Fruit fly (Drosophila melanogaster) whole organism, embryonic: ENCODE data around the gene Kdm2.
A peak's percentile ranks its signal among the peaks of the same experiment; 100 is the strongest.

Experiments
- Antp ChIP-seq: fragments of 200-800 bp; sonication (Bioruptor generic); optimal IDR thresholded peaks from 3 replicates; lab custom pipeline; 2016; ENCODE audit warnings: missing biosample characterization, missing genetic modification characterization
- CG11695 ChIP-seq: fragments of 200-800 bp; sonication (Bioruptor generic); IDR thresholded peaks from 3 replicates; pipeline ENCODE4 v1.3.6; 2022; ENCODE audit warnings: missing biosample characterization, missing genetic modification characterization
- CG14710 ChIP-seq: fragments of 200-800 bp; sonication (Bioruptor generic); optimal IDR thresholded peaks from 3 replicates; lab custom pipeline; 2019; ENCODE audit warnings: missing biosample characterization, mild to moderate bottlenecking, missing genetic modification characterization, moderate library complexity
- CG14860 ChIP-seq: fragments of 200-800 bp; sonication (Bioruptor generic); IDR thresholded peaks from 3 replicates; pipeline ENCODE4 v1.3.6; 2022; ENCODE audit warnings: missing biosample characterization, missing genetic modification characterization; ENCODE audit not compliant: partially characterized antibody
- CG15011 ChIP-seq: fragments of 200-800 bp; sonication (Bioruptor generic); optimal IDR thresholded peaks from 3 replicates; lab custom pipeline; 2018; ENCODE audit warnings: missing biosample characterization, mild to moderate bottlenecking, missing genetic modification characterization
- CG1529 ChIP-seq: fragments of 200-800 bp; sonication (Bioruptor generic); optimal IDR thresholded peaks from 3 replicates; lab custom pipeline; 2018; ENCODE audit warnings: missing biosample characterization, missing genetic modification characterization
- CG17385 ChIP-seq: fragments of 200-800 bp; sonication (Bioruptor generic); optimal IDR thresholded peaks from 3 replicates; lab custom pipeline; 2018; ENCODE audit warnings: missing biosample characterization, mild to moderate bottlenecking, missing genetic modification characterization
- CG2129 ChIP-seq: fragments of 200-800 bp; sonication (Bioruptor generic); IDR thresholded peaks from 2 replicates; pipeline ENCODE4 v1.3.6; 2022; ENCODE audit warnings: missing biosample characterization, missing genetic modification characterization; ENCODE audit not compliant: partially characterized antibody
- CG2875 ChIP-seq: fragments of 200-800 bp; sonication (Bioruptor generic); optimal IDR thresholded peaks from 2 replicates; lab custom pipeline; 2017; ENCODE audit warnings: missing biosample characterization, mild to moderate bottlenecking, missing genetic modification characterization, missing genetic modification reagents
- CG3281 ChIP-seq: fragments of 200-800 bp; sonication (Bioruptor generic); optimal IDR thresholded peaks from 3 replicates; lab custom pipeline; 2017; ENCODE audit warnings: missing biosample characterization, mild to moderate bottlenecking, missing genetic modification characterization
- CG4707 ChIP-seq: fragments of 200-800 bp; sonication (Bioruptor generic); optimal IDR thresholded peaks from 2 replicates; lab custom pipeline; 2018; ENCODE audit warnings: missing biosample characterization, mild to moderate bottlenecking, missing genetic modification characterization, moderate library complexity
- CG9609 ChIP-seq: fragments of 200-800 bp; sonication (Bioruptor generic); optimal IDR thresholded peaks from 3 replicates; lab custom pipeline; 2016; ENCODE audit warnings: missing biosample characterization, missing genetic modification characterization
- CG9797 ChIP-seq: fragments of 200-800 bp; sonication (Bioruptor generic); optimal IDR thresholded peaks from 3 replicates; lab custom pipeline; 2018; ENCODE audit warnings: missing biosample characterization, mild to moderate bottlenecking, missing genetic modification characterization
- CTCF ChIP-seq: fragments of 200-800 bp; sonication (Bioruptor generic); optimal IDR thresholded peaks from 2 replicates; lab custom pipeline; 2017; ENCODE audit warnings: missing biosample characterization, mild to moderate bottlenecking, missing genetic modification characterization, moderate library complexity
- CrebB ChIP-seq: fragments of 200-800 bp; sonication (Bioruptor generic); optimal IDR thresholded peaks from 3 replicates; lab custom pipeline; 2018; ENCODE audit warnings: missing biosample characterization, mild to moderate bottlenecking, missing genetic modification characterization
- Dp ChIP-seq: fragments of 200-800 bp; sonication (Bioruptor generic); optimal IDR thresholded peaks from 2 replicates; lab custom pipeline; 2018; ENCODE audit warnings: missing biosample characterization, mild to moderate bottlenecking, missing genetic modification characterization, moderate library complexity
- Drgx ChIP-seq: fragments of 200-800 bp; sonication (Bioruptor generic); IDR thresholded peaks from 2 replicates; pipeline ENCODE4 v1.3.6; 2022; ENCODE audit warnings: missing biosample characterization, missing genetic modification characterization
- ERR ChIP-seq: fragments of 200-800 bp; sonication (Bioruptor generic); optimal IDR thresholded peaks from 2 replicates; lab custom pipeline; 2016; ENCODE audit warnings: missing biosample characterization, missing genetic modification characterization
- Fer3 ChIP-seq: fragments of 200-800 bp; sonication (Bioruptor generic); optimal IDR thresholded peaks from 2 replicates; lab custom pipeline; 2018; ENCODE audit warnings: missing biosample characterization, mild to moderate bottlenecking, missing genetic modification characterization, moderate library complexity
- HLH3B ChIP-seq: fragments of 200-800 bp; sonication (Bioruptor generic); IDR thresholded peaks from 2 replicates; pipeline ENCODE4 v1.3.6; 2022; ENCODE audit warnings: missing biosample characterization, missing genetic modification characterization
- HLH4C ChIP-seq: fragments of 200-800 bp; sonication (Bioruptor generic); IDR thresholded peaks from 3 replicates; pipeline ENCODE4 v1.3.6; 2022; ENCODE audit warnings: missing biosample characterization, missing genetic modification characterization; ENCODE audit not compliant: partially characterized antibody
- Hr3 ChIP-seq: fragments of 200-800 bp; sonication (Bioruptor generic); optimal IDR thresholded peaks from 3 replicates; lab custom pipeline; 2016; ENCODE audit warnings: missing biosample characterization, missing genetic modification characterization
- Hr78 ChIP-seq, 2 experiments: fragments of 200-800 bp in 1 of 2; fragments of >200 bp in 1 of 2; sonication (Bioruptor generic) in 1 of 2; optimal IDR thresholded peaks; 2 replicates each; lab custom pipeline; 2017 to 2019; ENCODE audit warnings: missing biosample characterization in 2 of 2, missing genetic modification characterization in 2 of 2, mild to moderate bottlenecking in 1 of 2, moderate library complexity in 1 of 2
- Neu2 ChIP-seq: fragments of 200-800 bp; sonication (Bioruptor generic); optimal IDR thresholded peaks from 3 replicates; lab custom pipeline; 2016; ENCODE audit warnings: missing biosample characterization, missing genetic modification characterization, borderline replicate concordance
- Spps ChIP-seq: fragments of 200-800 bp; sonication (Bioruptor generic); optimal IDR thresholded peaks from 2 replicates; lab custom pipeline; 2018; ENCODE audit warnings: missing biosample characterization, mild to moderate bottlenecking, missing genetic modification characterization
- Ssrp ChIP-seq: fragments of 200-800 bp; sonication (Bioruptor generic); optimal IDR thresholded peaks from 2 replicates; lab custom pipeline; 2018; ENCODE audit warnings: missing biosample characterization, mild to moderate bottlenecking, missing genetic modification characterization, moderate library complexity
- Taf1 ChIP-seq: fragments of 200-800 bp; sonication (Bioruptor generic); IDR thresholded peaks from 2 replicates; pipeline ENCODE4 v1.3.6; 2022; ENCODE audit warnings: missing biosample characterization, missing genetic modification characterization
- Trl ChIP-seq, 3 experiments: fragments of >200 bp in 2 of 3; fragments of 200-800 bp in 1 of 3; sonication (Bioruptor generic) in 1 of 3; optimal IDR thresholded peaks; 2 replicates in 1 of 3; 3 replicates in 2 of 3; lab custom pipeline; 2016 to 2017; ENCODE audit warnings: missing biosample characterization in 1 of 3, missing genetic modification characterization in 1 of 3
- ac ChIP-seq: fragments of 200-800 bp; sonication (Bioruptor generic); optimal IDR thresholded peaks from 3 replicates; lab custom pipeline; 2017; ENCODE audit warnings: missing biosample characterization, mild to moderate bottlenecking, missing genetic modification characterization
- gt ChIP-seq: fragments of 200-800 bp; sonication (Bioruptor generic); IDR thresholded peaks from 2 replicates; pipeline ENCODE4 v1.3.6; 2022; ENCODE audit warnings: missing biosample characterization, missing genetic modification characterization
- hkb ChIP-seq, 2 experiments: fragments of 200-800 bp in 1 of 2; fragments of >200 bp in 1 of 2; sonication (Bioruptor generic) in 1 of 2; IDR thresholded peaks in 1 of 2; optimal IDR thresholded peaks in 1 of 2; 2 replicates each; pipeline versions ENCODE4 v1.3.6 to Lab custom; 2017 to 2022; ENCODE audit warnings: missing biosample characterization in 1 of 2, missing genetic modification characterization in 1 of 2
- lbe ChIP-seq: fragments of 200-800 bp; sonication (Bioruptor generic); optimal IDR thresholded peaks from 2 replicates; lab custom pipeline; 2016; ENCODE audit warnings: missing biosample characterization, mild to moderate bottlenecking, missing genetic modification characterization
- onecut ChIP-seq: fragments of 200-800 bp; sonication (Bioruptor generic); IDR thresholded peaks from 2 replicates; pipeline ENCODE4 v1.3.6; 2022; ENCODE audit warnings: missing biosample characterization, missing genetic modification characterization
- phol ChIP-seq: fragments of 200-800 bp; sonication (Bioruptor generic); optimal IDR thresholded peaks from 3 replicates; lab custom pipeline; 2018; ENCODE audit warnings: missing biosample characterization, mild to moderate bottlenecking, missing genetic modification characterization, moderate library complexity
- schlank ChIP-seq: fragments of 200-800 bp; sonication (Bioruptor generic); optimal IDR thresholded peaks from 2 replicates; lab custom pipeline; 2018; ENCODE audit warnings: missing biosample characterization, mild to moderate bottlenecking, missing genetic modification characterization
- sob ChIP-seq: fragments of 200-800 bp; sonication (Bioruptor generic); IDR thresholded peaks from 2 replicates; pipeline ENCODE4 v1.3.6; 2022; ENCODE audit warnings: missing biosample characterization, missing genetic modification characterization
- tin ChIP-seq: fragments of 200-800 bp; sonication (Bioruptor generic); optimal IDR thresholded peaks from 3 replicates; lab custom pipeline; 2016; ENCODE audit warnings: missing biosample characterization, missing genetic modification characterization
- twi ChIP-seq: fragments of 200-800 bp; optimal IDR thresholded peaks from 2 replicates; lab custom pipeline; 2019; ENCODE audit warnings: missing biosample characterization, mild to moderate bottlenecking, missing genetic modification characterization, moderate library complexity
- yki ChIP-seq: fragments of >200 bp; optimal IDR thresholded peaks from 3 replicates; lab custom pipeline; 2018

Gene Kdm2

dm6 chr3R:9013765-9014380 lies 38.4 kb upstream of the Kdm2 start (continued):
- no peak for TF ChIP-seq ac (GFP tag; lab: Kevin White, UChicago)
- peak; percentile 12 for TF ChIP-seq CG2875 (GFP tag; lab: Kevin White, UChicago)
- TF ChIP-seq CG2129 (GFP tag; lab: Robert Waterston, UW), result no peak
- TF ChIP-seq CG1529 (GFP tag; lab: Kevin White, UChicago), result no peak
- peak; percentile 57 for TF ChIP-seq CG3281 (GFP tag; lab: Kevin White, UChicago)
- peak; percentile 24 for TF ChIP-seq CrebB (tag; lab: Kevin White, UChicago)
- peak in 1 of 2 experiments; percentile 38 for TF ChIP-seq Trl (optimal IDR thresholded peaks at IDR 0.05; lab: Kevin White, UChicago)
- peak; percentile 67 for TF ChIP-seq Trl (GFP tag; optimal IDR thresholded peaks at IDR 0.05; lab: Kevin White, UChicago)
- TF ChIP-seq Antp, result peak; percentile 68
- no peak for TF ChIP-seq Neu2 (GFP tag; lab: Kevin White, UChicago)
- peak; percentile 31; the same call in 1 of the 2 replicates for TF ChIP-seq sob
- TF ChIP-seq HLH4C (GFP tag; lab: Robert Waterston, UW), result no peak
- TF ChIP-seq phol (tag; lab: Kevin White, UChicago), result peak; percentile 47
- no peak for TF ChIP-seq CG4707 (GFP tag; lab: Kevin White, UChicago)
- peak; percentile 72 for TF ChIP-seq CG9609 (GFP tag; lab: Kevin White, UChicago)
- no peak for TF ChIP-seq Taf1 (GFP tag; lab: Robert Waterston, UW)
- TF ChIP-seq schlank (tag; lab: Kevin White, UChicago), result no peak
- TF ChIP-seq Ssrp (tag; lab: Kevin White, UChicago), result peak; percentile 3
- no peak for TF ChIP-seq yki (lab: Kevin White, UChicago)
- TF ChIP-seq Dp, result peak; percentile 23
- TF ChIP-seq tin (GFP tag; lab: Kevin White, UChicago), result peak; percentile 43
- no peak for TF ChIP-seq Fer3 (tag; lab: Kevin White, UChicago)
- TF ChIP-seq CG17385 (GFP tag; lab: Kevin White, UChicago), result no peak
- TF ChIP-seq twi (tag; lab: Kevin White, UChicago), result no peak
- peak; percentile 24 for TF ChIP-seq ERR (GFP tag; lab: Kevin White, UChicago)
- peak; percentile 12 for TF ChIP-seq Drgx
- peak; percentile 16 for TF ChIP-seq Hr3 (GFP tag; lab: Kevin White, UChicago)
- peak; percentile 39; the same call in 1 of the 2 replicates for TF ChIP-seq onecut
- TF ChIP-seq CG11695 (GFP tag; lab: Robert Waterston, UW), result no peak
- no peak for TF ChIP-seq Spps (tag; lab: Kevin White, UChicago)
- TF ChIP-seq hkb (optimal IDR thresholded peaks at IDR 0.05; lab: Kevin White, UChicago), result peak; percentile 33
- TF ChIP-seq hkb (GFP tag; IDR thresholded peaks at IDR 0.05; lab: Robert Waterston, UW), result 0 out of 2 replicates have a peak, but pooled peaks have one; percentile 12
- peak; percentile 26 for TF ChIP-seq CG14710
- peak; percentile 49 for TF ChIP-seq CTCF (GFP tag; lab: Kevin White, UChicago)
- no peak for TF ChIP-seq gt
- TF ChIP-seq CG9797 (GFP tag; lab: Kevin White, UChicago), result no peak
- peak; percentile 73 for TF ChIP-seq lbe (GFP tag; lab: Kevin White, UChicago)
- no peak for TF ChIP-seq CG14860 (GFP tag; lab: Robert Waterston, UW)
- no peak for TF ChIP-seq HLH3B
- no peak for TF ChIP-seq Hr78 (GFP tag; optimal IDR thresholded peaks at IDR 0.05; lab: Kevin White, UChicago)
- TF ChIP-seq CG15011, result no peak
